Fruit fly (Drosophila melanogaster): ENCODE measurements around the gene CG8478.

CG8478 gene

DNA sequence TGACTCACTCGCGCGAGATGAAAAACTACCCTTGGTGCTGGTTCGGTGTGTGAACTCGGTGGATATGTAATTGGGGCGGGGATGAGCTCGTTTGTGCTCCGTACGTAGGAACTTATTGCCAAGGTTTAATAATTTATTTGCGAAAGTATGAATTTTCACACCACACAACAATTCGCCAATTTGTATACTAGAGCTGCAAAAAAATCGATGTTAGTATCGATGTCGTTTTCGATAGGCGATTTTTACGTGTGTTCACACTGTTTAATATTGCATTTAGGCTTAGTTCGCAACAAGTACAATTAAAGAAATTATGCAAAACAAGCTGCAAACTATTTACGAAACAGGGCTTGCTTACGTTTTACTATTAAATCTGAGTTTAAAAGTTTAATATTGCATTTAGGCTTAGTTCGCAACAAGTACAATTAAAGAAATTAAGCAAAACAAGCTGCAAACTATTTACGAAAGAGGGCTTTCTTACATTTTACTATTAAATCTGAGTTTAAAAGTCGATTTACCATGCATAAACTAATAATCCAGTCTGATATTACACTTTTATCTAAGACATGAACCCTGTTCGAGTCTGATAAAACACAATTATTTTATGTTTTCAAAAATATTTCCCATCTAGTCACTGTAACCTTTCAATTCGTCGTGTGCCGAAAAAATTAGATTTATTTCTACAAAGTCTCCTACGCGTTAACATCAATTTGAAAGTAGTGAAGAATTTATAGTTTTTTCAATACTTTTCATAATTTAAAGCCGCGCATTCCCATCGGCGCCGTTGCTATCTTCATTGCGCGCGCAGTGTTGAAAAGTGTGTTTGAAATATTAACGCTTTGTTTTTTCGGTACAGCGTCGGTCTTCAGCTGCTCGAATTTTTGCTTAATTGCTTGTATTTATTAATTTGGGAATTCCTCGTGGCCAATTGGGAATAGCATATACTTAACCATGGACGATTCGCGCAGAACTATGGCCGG is at the start of gene CG8478, which contains the start of gene Snap24 (continued):
- peak; percentile 78; the same call in 3 of the 4 replicates for TF ChIP-seq Dll (GFP tag; IDR thresholded peaks at IDR 0.05; ENCODE audit: partially characterized antibody)
- no peak for TF ChIP-seq Ptx1 (GFP tag; IDR thresholded peaks at IDR 0.05)
- peak; percentile 70 for TF ChIP-seq row (GFP tag; IDR thresholded peaks at IDR 0.05)
- no peak for TF ChIP-seq CG15601 (tag; optimal IDR thresholded peaks at IDR 0.05)
- TF ChIP-seq wek (GFP tag; optimal IDR thresholded peaks at IDR 0.05) = no peak
- no peak for TF ChIP-seq CG2875 (GFP tag; optimal IDR thresholded peaks at IDR 0.05)
- TF ChIP-seq gfzf (GFP tag; optimal IDR thresholded peaks at IDR 0.05) = peak; percentile 55
- no peak for TF ChIP-seq B-H1 (GFP tag; IDR thresholded peaks at IDR 0.05)
- TF ChIP-seq vfl (GFP tag; optimal IDR thresholded peaks at IDR 0.05) = no peak
- no peak for TF ChIP-seq repo (GFP tag; optimal IDR thresholded peaks at IDR 0.05)
- TF ChIP-seq ato (GFP tag; IDR thresholded peaks at IDR 0.05; ENCODE audit: partially characterized antibody) = peak; percentile 80
- TF ChIP-seq Chrac-16 (GFP tag; optimal IDR thresholded peaks at IDR 0.05) = no peak
- no peak for TF ChIP-seq BtbVII (GFP tag; optimal IDR thresholded peaks at IDR 0.05)
- TF ChIP-seq CG12299 (tag; optimal IDR thresholded peaks at IDR 0.05) = no peak
- TF ChIP-seq CG11456 (GFP tag; IDR thresholded peaks at IDR 0.05) = no peak
- no peak for TF ChIP-seq zf30C (GFP tag; optimal IDR thresholded peaks at IDR 0.05)
- peak; percentile 93 for TF ChIP-seq CG10267 (tag; optimal IDR thresholded peaks at IDR 0.05)
- no peak for TF ChIP-seq CG7745 (tag; optimal IDR thresholded peaks at IDR 0.05)
- TF ChIP-seq CG10209 (GFP tag; optimal IDR thresholded peaks at IDR 0.05) = no peak
- TF ChIP-seq slp2 (GFP tag; optimal IDR thresholded peaks at IDR 0.05) = no peak
- no peak for TF ChIP-seq bab2 (GFP tag; optimal IDR thresholded peaks at IDR 0.05)
- no peak for TF ChIP-seq pho (GFP tag; optimal IDR thresholded peaks at IDR 0.05)
- no peak for TF ChIP-seq CG31388 (GFP tag; optimal IDR thresholded peaks at IDR 0.05)
- no peak for TF ChIP-seq NC2β (GFP tag; optimal IDR thresholded peaks at IDR 0.05)
- no peak for TF ChIP-seq CG31224 (GFP tag; IDR thresholded peaks at IDR 0.05)
- TF ChIP-seq CG4617 (GFP tag; optimal IDR thresholded peaks at IDR 0.05; ENCODE audit: borderline replicate concordance) = peak; percentile 40
- no peak for TF ChIP-seq Jarid2 (GFP tag; optimal IDR thresholded peaks at IDR 0.05)
- no peak for TF ChIP-seq dati (GFP tag; IDR thresholded peaks at IDR 0.05)
- TF ChIP-seq gsb (GFP tag; IDR thresholded peaks at IDR 0.05) = no peak
- no peak for TF ChIP-seq lmd (GFP tag; IDR thresholded peaks at IDR 0.05)
- TF ChIP-seq nau (GFP tag; optimal IDR thresholded peaks at IDR 0.05) = no peak
- TF ChIP-seq Fer1 (GFP tag; optimal IDR thresholded peaks at IDR 0.05) = peak; percentile 5
- TF ChIP-seq grn (GFP tag; optimal IDR thresholded peaks at IDR 0.05) = no peak
- no peak for TF ChIP-seq CG3995 (GFP tag; optimal IDR thresholded peaks at IDR 0.05)
- TF ChIP-seq H2.0 (GFP tag; IDR thresholded peaks at IDR 0.05) = no peak
- TF ChIP-seq CG15011 (GFP tag; optimal IDR thresholded peaks at IDR 0.05) = no peak
- no peak for TF ChIP-seq Hand (GFP tag; optimal IDR thresholded peaks at IDR 0.05)
- no peak for TF ChIP-seq pnt (GFP tag; optimal IDR thresholded peaks at IDR 0.05)
- TF ChIP-seq twi (tag; optimal IDR thresholded peaks at IDR 0.05) = no peak
- no peak for TF ChIP-seq CG9215 (GFP tag; IDR thresholded peaks at IDR 0.05)
- no peak for TF ChIP-seq CG14050 (GFP tag; IDR thresholded peaks at IDR 0.05)
- peak; percentile 87 for TF ChIP-seq Dref (GFP tag; IDR thresholded peaks at IDR 0.05)
- no peak for TF ChIP-seq emc (GFP tag; optimal IDR thresholded peaks at IDR 0.05)
- TF ChIP-seq fru (optimal IDR thresholded peaks at IDR 0.05) = no peak
- no peak for TF ChIP-seq CG7271 (tag; optimal IDR thresholded peaks at IDR 0.05)
- TF ChIP-seq Scr (GFP tag; IDR thresholded peaks at IDR 0.05; ENCODE audit: partially characterized antibody) = peak; percentile 79
- no peak for TF ChIP-seq eyg (GFP tag; optimal IDR thresholded peaks at IDR 0.05)
- no peak for TF ChIP-seq crol (GFP tag; IDR thresholded peaks at IDR 0.05)
- no peak for TF ChIP-seq CG9437 (GFP tag; optimal IDR thresholded peaks at IDR 0.05)
- peak; percentile 96 for TF ChIP-seq CG7357 (GFP tag; IDR thresholded peaks at IDR 0.05)

Measured in whole organism, embryonic.